Fruit fly (Drosophila melanogaster) whole organism, wandering third instar larva: ENCODE measurements around the gene CG10801.

Source experiments
- Abd-B ChIP-seq: fragments of >200 bp; optimal IDR thresholded peaks from 2 replicates; lab custom pipeline; 2017; ENCODE audit warnings: missing biosample characterization, missing genetic modification characterization
- CG32264 ChIP-seq: fragments of 200-800 bp; sonication (Bioruptor generic); optimal IDR thresholded peaks from 2 replicates; lab custom pipeline; 2016; ENCODE audit warnings: missing biosample characterization, missing genetic modification characterization
- CG9705 ChIP-seq: fragments of 200-800 bp; sonication (Bioruptor generic); optimal IDR thresholded peaks from 2 replicates; lab custom pipeline; 2018; ENCODE audit warnings: missing biosample characterization, mild to moderate bottlenecking, missing genetic modification characterization
- Dfd ChIP-seq: fragments of >200 bp; optimal IDR thresholded peaks from 2 replicates; lab custom pipeline; 2017; ENCODE audit warnings: missing biosample characterization, missing genetic modification characterization
- Dif ChIP-seq: fragments of 200-275, 200-300 bp; sonication (Bioruptor generic); optimal IDR thresholded peaks from 2 replicates; lab custom pipeline; 2018; ENCODE audit warnings: missing biosample characterization, missing genetic modification characterization; ENCODE audit not compliant: partially characterized antibody
- GATAd ChIP-seq: sonication (Bioruptor generic); optimal IDR thresholded peaks from 2 replicates; lab custom pipeline; 2016; ENCODE audit warnings: missing biosample characterization, missing genetic modification characterization
- HLH106 ChIP-seq: fragments of 200-800 bp; optimal IDR thresholded peaks from 3 replicates; lab custom pipeline; 2019; ENCODE audit warnings: missing biosample characterization, mild to moderate bottlenecking, missing genetic modification characterization, moderate library complexity
- Hnf4 ChIP-seq: fragments of 200-800 bp; sonication (Bioruptor generic); optimal IDR thresholded peaks from 2 replicates; lab custom pipeline; 2016; ENCODE audit warnings: missing biosample characterization, mild to moderate bottlenecking, missing genetic modification characterization
- Hr83 ChIP-seq: fragments of 200-300 bp; sonication (Bioruptor generic); optimal IDR thresholded peaks from 2 replicates; lab custom pipeline; 2016; ENCODE audit warnings: missing biosample characterization, mild to moderate bottlenecking, missing genetic modification characterization, moderate library complexity; ENCODE audit not compliant: poor library complexity, severe bottlenecking
- Jra ChIP-seq: sonication (Bioruptor generic); optimal IDR thresholded peaks from 2 replicates; lab custom pipeline; 2016; ENCODE audit warnings: missing biosample characterization, missing genetic modification characterization
- Mio ChIP-seq: sonication (Bioruptor generic); optimal IDR thresholded peaks from 2 replicates; lab custom pipeline; 2016; ENCODE audit warnings: missing biosample characterization, missing genetic modification characterization
- N ChIP-seq: fragments of >200 bp; optimal IDR thresholded peaks from 2 replicates; lab custom pipeline; 2018; ENCODE audit warnings: missing biosample characterization, missing external identifiers, missing genetic modification characterization
- OdsH ChIP-seq: fragments of 200-800 bp; sonication (Bioruptor generic); optimal IDR thresholded peaks from 2 replicates; lab custom pipeline; 2016; ENCODE audit warnings: missing biosample characterization, mild to moderate bottlenecking, missing genetic modification characterization
- Sp1 ChIP-seq: fragments of 200-800 bp; sonication (Bioruptor generic); optimal IDR thresholded peaks from 3 replicates; lab custom pipeline; 2019; ENCODE audit warnings: missing biosample characterization, mild to moderate bottlenecking, missing genetic modification characterization, moderate library complexity
- Vsx2 ChIP-seq: fragments of 200-300, 225-300 bp; sonication (Bioruptor generic); optimal IDR thresholded peaks from 2 replicates; lab custom pipeline; 2018; ENCODE audit warnings: missing biosample characterization, missing genetic modification characterization; ENCODE audit not compliant: partially characterized antibody
- brk ChIP-seq: fragments of 200-800 bp; sonication (Bioruptor generic); optimal IDR thresholded peaks from 2 replicates; lab custom pipeline; 2016; ENCODE audit warnings: missing biosample characterization, mild to moderate bottlenecking, missing genetic modification characterization
- dl ChIP-seq, 2 experiments: fragments of 175-275, 200-275 bp in 1 of 2; fragments of 200-275 bp in 1 of 2; sonication (Bioruptor generic); optimal IDR thresholded peaks; lab custom pipeline; 2018; ENCODE audit warnings: mild to moderate bottlenecking in 2 of 2, missing biosample characterization in 2 of 2, missing genetic modification characterization in 2 of 2, moderate library complexity in 2 of 2; ENCODE audit not compliant: partially characterized antibody in 2 of 2, insufficient read depth in 1 of 2
- dmrt93B ChIP-seq: fragments of 200-800 bp; sonication (Bioruptor generic); optimal IDR thresholded peaks from 2 replicates; lab custom pipeline; 2018; ENCODE audit warnings: missing biosample characterization, mild to moderate bottlenecking, missing genetic modification characterization
- dsf ChIP-seq: sonication (Bioruptor generic); optimal IDR thresholded peaks from 2 replicates; lab custom pipeline; 2016; ENCODE audit warnings: missing biosample characterization, missing genetic modification characterization, borderline replicate concordance
- ey ChIP-seq: fragments of 200-800 bp; sonication (Bioruptor generic); optimal IDR thresholded peaks from 2 replicates; lab custom pipeline; 2016; ENCODE audit warnings: missing biosample characterization, missing genetic modification characterization
- foxo ChIP-seq, 2 experiments: fragments of 200-800 bp; sonication (Bioruptor generic); optimal IDR thresholded peaks; 2 replicates in 1 of 2; 3 replicates in 1 of 2; lab custom pipeline; 2016 to 2017; ENCODE audit warnings: missing biosample characterization in 2 of 2, missing genetic modification characterization in 2 of 2
- fru ChIP-seq: fragments of 200-800 bp; sonication (Bioruptor generic); optimal IDR thresholded peaks from 3 replicates; lab custom pipeline; 2016; ENCODE audit warnings: missing biosample characterization, mild to moderate bottlenecking, missing genetic modification characterization
- h ChIP-seq: fragments of 200-800 bp; sonication (Bioruptor generic); optimal IDR thresholded peaks from 3 replicates; lab custom pipeline; 2016; ENCODE audit warnings: missing biosample characterization, mild to moderate bottlenecking, missing genetic modification characterization
- jim ChIP-seq: fragments of 175-275, 200-325 bp; sonication (Bioruptor generic); optimal IDR thresholded peaks from 2 replicates; lab custom pipeline; 2016; ENCODE audit warnings: missing biosample characterization, mild to moderate bottlenecking, missing genetic modification characterization
- pan ChIP-seq: fragments of >200 bp; optimal IDR thresholded peaks from 2 replicates; lab custom pipeline; 2017
- psq ChIP-seq: fragments of 200-800 bp; sonication (Bioruptor generic); optimal IDR thresholded peaks from 3 replicates; lab custom pipeline; 2017; ENCODE audit warnings: missing biosample characterization, mild to moderate bottlenecking, missing genetic modification characterization, moderate library complexity
- rgr ChIP-seq: fragments of 200-800 bp; sonication (Bioruptor generic); optimal IDR thresholded peaks from 3 replicates; lab custom pipeline; 2016; ENCODE audit warnings: missing biosample characterization, mild to moderate bottlenecking, missing genetic modification characterization
- sage ChIP-seq: fragments of 200-800 bp; sonication (Bioruptor generic); optimal IDR thresholded peaks from 2 replicates; lab custom pipeline; 2016; ENCODE audit warnings: missing biosample characterization, mild to moderate bottlenecking, missing genetic modification characterization
- sv ChIP-seq: fragments of 200-800 bp; sonication (Bioruptor generic); optimal IDR thresholded peaks from 3 replicates; lab custom pipeline; 2016; ENCODE audit warnings: missing biosample characterization, missing genetic modification characterization
- usp ChIP-seq: fragments of >200 bp; optimal IDR thresholded peaks from 2 replicates; lab custom pipeline; 2017; ENCODE audit warnings: missing biosample characterization, missing genetic modification characterization
- woc ChIP-seq: sonication (Bioruptor generic); optimal IDR thresholded peaks from 2 replicates; lab custom pipeline; 2016; ENCODE audit warnings: missing biosample characterization, mild to moderate bottlenecking, missing genetic modification characterization

The CG10801 gene

dm6 chrX:3453038-3453819 lies 7.2 kb upstream of the CG10801 start:
- TF ChIP-seq dl (GFP tag; optimal IDR thresholded peaks at IDR 0.05; lab: Kevin White, UChicago; ENCODE audit: insufficient read depth in 1 of 2, partially characterized antibody in 2 of 2): no peak
- no peak for TF ChIP-seq Abd-B (GFP tag; lab: Kevin White, UChicago)
- no peak for TF ChIP-seq Vsx2
- no peak for TF ChIP-seq usp (GFP tag; lab: Kevin White, UChicago)
- TF ChIP-seq psq (GFP tag; lab: Kevin White, UChicago): no peak
- TF ChIP-seq Sp1 (GFP tag; lab: Kevin White, UChicago): no peak
- TF ChIP-seq OdsH (GFP tag; lab: Kevin White, UChicago): no peak
- no peak for TF ChIP-seq brk (GFP tag; lab: Kevin White, UChicago)
- no peak for TF ChIP-seq rgr
- TF ChIP-seq dsf (GFP tag; lab: Kevin White, UChicago): no peak
- TF ChIP-seq Mio (GFP tag; lab: Kevin White, UChicago): no peak
- no peak for TF ChIP-seq Hnf4 (GFP tag; lab: Kevin White, UChicago)
- TF ChIP-seq pan (lab: Kevin White, UChicago): no peak
- no peak for TF ChIP-seq sv (GFP tag; lab: Kevin White, UChicago)
- TF ChIP-seq h: no peak
- TF ChIP-seq Dif: no peak
- no peak for TF ChIP-seq Jra (GFP tag; lab: Kevin White, UChicago)
- no peak for TF ChIP-seq woc (GFP tag; lab: Kevin White, UChicago)
- no peak for TF ChIP-seq ey (GFP tag; lab: Kevin White, UChicago)
- no peak for TF ChIP-seq CG9705 (GFP tag; lab: Kevin White, UChicago)

- TF ChIP-seq dmrt93B (GFP tag; lab: Kevin White, UChicago): no peak
- TF ChIP-seq dsf (GFP tag; lab: Kevin White, UChicago): no peak
- TF ChIP-seq Hr83 (GFP tag; lab: Kevin White, UChicago): no peak
- TF ChIP-seq Hnf4 (GFP tag; lab: Kevin White, UChicago): no peak
- TF ChIP-seq ey (GFP tag; lab: Kevin White, UChicago): no peak
- TF ChIP-seq sage: no peak
- TF ChIP-seq CG32264 (GFP tag; lab: Kevin White, UChicago): no peak
- no peak for TF ChIP-seq Sp1 (GFP tag; lab: Kevin White, UChicago)
- no peak for TF ChIP-seq pan (lab: Kevin White, UChicago)
- TF ChIP-seq Vsx2: no peak
These were observed 5.7 kb upstream of the CG10801 start for dm6 chrX:3454715-3455114.

DNA sequence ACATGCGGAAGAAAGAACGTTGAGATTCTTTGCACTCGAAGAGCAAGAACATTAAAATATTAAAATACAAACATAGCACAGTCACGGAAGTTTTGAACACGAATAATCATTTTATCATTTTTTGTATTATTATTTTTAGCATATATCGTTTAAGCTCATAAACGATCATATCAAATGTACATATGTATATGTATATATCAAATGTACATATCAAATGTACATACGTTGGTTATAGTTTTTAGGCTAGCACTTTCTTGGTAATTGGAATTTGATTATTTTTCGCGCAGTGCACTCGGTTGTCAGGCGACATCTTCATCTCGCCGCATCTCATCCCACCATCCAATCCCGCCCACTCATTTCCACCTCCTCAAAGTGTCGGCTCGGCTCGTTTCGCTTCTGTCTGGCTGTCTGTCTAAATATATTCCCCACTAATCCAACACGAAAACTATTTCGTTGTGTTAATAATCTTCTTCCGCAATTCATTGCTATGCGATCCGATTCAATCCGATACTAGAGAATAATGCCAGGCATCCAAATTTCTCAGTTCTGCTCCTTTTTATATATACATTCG lies 4.9 kb upstream of the CG10801 start:
- TF ChIP-seq fru (GFP tag; lab: Kevin White, UChicago): no peak

DNA sequence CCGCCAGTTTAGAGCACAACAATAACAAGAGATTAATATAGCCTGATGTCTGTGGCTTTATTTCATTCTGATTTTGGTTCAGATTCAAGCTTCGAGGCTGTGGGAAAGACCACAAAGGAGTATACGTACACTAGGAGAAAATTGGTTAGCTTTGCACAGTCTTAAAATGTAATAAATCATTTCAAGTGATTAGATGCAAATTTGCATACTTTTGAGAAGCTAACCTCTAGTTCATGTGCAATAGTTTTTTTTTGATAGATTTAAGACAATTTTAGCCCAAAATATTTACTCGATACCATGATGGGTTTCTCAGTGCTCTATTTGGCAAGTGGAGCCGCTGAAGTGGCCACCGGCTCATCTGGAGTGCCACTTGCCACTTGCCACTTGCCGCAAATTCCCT lies 2.9 kb upstream of the CG10801 start:
- no peak for TF ChIP-seq jim (GFP tag; lab: Kevin White, UChicago)
- TF ChIP-seq HLH106: no peak
- TF ChIP-seq fru (GFP tag; lab: Kevin White, UChicago): no peak
- no peak for TF ChIP-seq psq (GFP tag; lab: Kevin White, UChicago)
- no peak for TF ChIP-seq h
- no peak for TF ChIP-seq Vsx2
- no peak for TF ChIP-seq sage
- no peak for TF ChIP-seq foxo (GFP tag; optimal IDR thresholded peaks at IDR 0.05; lab: Kevin White, UChicago)
- TF ChIP-seq rgr: no peak
- TF ChIP-seq sv (GFP tag; lab: Kevin White, UChicago): no peak
- TF ChIP-seq, all 38 proteins: peak for 0

DNA sequence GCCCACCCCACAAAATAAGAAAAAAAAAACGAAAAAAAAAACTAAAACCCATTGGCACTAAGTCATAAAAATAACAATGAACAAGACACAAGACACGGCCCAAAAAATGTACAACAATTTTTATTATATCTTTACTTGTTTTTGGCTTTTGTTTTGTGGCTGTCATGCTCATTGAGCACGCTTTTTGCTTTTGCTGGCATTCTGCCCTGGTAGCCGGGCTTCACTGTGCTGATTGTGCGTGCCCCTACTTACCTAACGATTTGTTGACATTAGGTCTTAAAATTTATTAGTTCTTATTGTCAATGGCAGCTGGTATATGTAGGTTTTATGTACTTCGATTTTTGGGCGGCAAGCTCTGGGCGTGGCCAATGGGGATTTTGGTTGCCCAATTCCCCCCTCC lies 1.9 kb upstream of the CG10801 start:
- TF ChIP-seq psq (GFP tag; lab: Kevin White, UChicago): no peak
- no peak for TF ChIP-seq foxo (GFP tag; optimal IDR thresholded peaks at IDR 0.05; lab: Kevin White, UChicago)
- no peak for TF ChIP-seq Dif
- TF ChIP-seq Abd-B (GFP tag; lab: Kevin White, UChicago): no peak
- TF ChIP-seq sage: no peak
- no peak for TF ChIP-seq Dfd (GFP tag; lab: Kevin White, UChicago)
- TF ChIP-seq h: no peak
- no peak for TF ChIP-seq Hr83 (GFP tag; lab: Kevin White, UChicago)
- no peak for TF ChIP-seq fru (GFP tag; lab: Kevin White, UChicago)
- no peak for TF ChIP-seq GATAd (GFP tag; lab: Kevin White, UChicago)
- no peak for TF ChIP-seq N (GFP tag; lab: Kevin White, UChicago)
- TF ChIP-seq usp (GFP tag; lab: Kevin White, UChicago): no peak
- TF ChIP-seq Hnf4 (GFP tag; lab: Kevin White, UChicago): no peak
- TF ChIP-seq Jra (GFP tag; lab: Kevin White, UChicago): no peak
